Worm (Caenorhabditis elegans) whole organism, early embryonic: Measurements from ENCODE around the gene F38E9.6.

Experiments used
- ama-1 ChIP-seq: fragments of 150-350 bp; optimal IDR thresholded peaks from 2 replicates; lab custom pipeline; 2014
- hmg-4 ChIP-seq: fragments of 200-800 bp; sonication (Bioruptor generic); optimal IDR thresholded peaks from 2 replicates; lab custom pipeline; 2018; ENCODE audit warnings: mild to moderate bottlenecking, missing genetic modification characterization, missing compliant biosample characterization
- pes-1 ChIP-seq: fragments of 200-800 bp; sonication (Bioruptor generic); IDR thresholded peaks from 2 replicates; pipeline ENCODE4 v1.3.6; 2022; ENCODE audit warnings: missing genetic modification reagents, missing genetic modification characterization, missing compliant biosample characterization
- scrt-1 ChIP-seq: fragments of 200-800 bp; sonication (Bioruptor generic); IDR thresholded peaks from 2 replicates; pipeline ENCODE4 v1.3.6; 2022; ENCODE audit warnings: missing genetic modification characterization, missing compliant biosample characterization
- sea-1 ChIP-seq: fragments of 200-800 bp; sonication (Bioruptor generic); conservative IDR thresholded peaks from 2 replicates; pipeline ENCODE4 v1.3.6; 2022; ENCODE audit warnings: missing genetic modification characterization, missing compliant biosample characterization
- tbx-11 ChIP-seq: fragments of 200-800 bp; sonication (Bioruptor generic); IDR thresholded peaks from 2 replicates; pipeline ENCODE4 v1.3.6; 2022; ENCODE audit warnings: missing genetic modification characterization, missing compliant biosample characterization
- tbx-37 ChIP-seq: fragments of 200-800 bp; sonication (Bioruptor generic); conservative IDR thresholded peaks from 2 replicates; pipeline ENCODE4 v1.3.6; 2022; ENCODE audit warnings: missing genetic modification reagents, missing genetic modification characterization, missing compliant biosample characterization
- tra-4 ChIP-seq: sonication (generic microtip); optimal IDR thresholded peaks from 2 replicates; lab custom pipeline; 2017; ENCODE audit warnings: missing genetic modification characterization, missing compliant biosample characterization

- no peak for TF ChIP-seq hmg-4 (GFP tag; lab: Kevin White, UChicago)
- TF ChIP-seq ama-1 (lab: Kevin White, UChicago) = no peak
- no peak for TF ChIP-seq pes-1
- TF ChIP-seq scrt-1 (GFP tag; lab: Robert Waterston, UW) = no peak
- TF ChIP-seq tbx-37 (GFP tag; lab: Robert Waterston, UW) = no peak
- TF ChIP-seq sea-1 (GFP tag; lab: Robert Waterston, UW) = no peak
- TF ChIP-seq tbx-11 (GFP tag; lab: Robert Waterston, UW) = no peak
- TF ChIP-seq tra-4 (tag; lab: Kevin White, UChicago) = no peak
Measured at ce11 chrX:16387690-16388361, 44.4 kb upstream of the F38E9.6 start.
